Worm (Caenorhabditis elegans) whole organism, midembryonic: Measurements from ENCODE around the gene T12D8.5.

Source experiments
- T22C8.4 ChIP-seq: fragments of 200-800 bp; sonication (Bioruptor generic); IDR thresholded peaks from 2 replicates; pipeline ENCODE4 v1.3.6; 2022; ENCODE audit warnings: missing genetic modification characterization, missing compliant biosample characterization
- cog-1 ChIP-seq: sonication (generic microtip); optimal IDR thresholded peaks from 2 replicates; lab custom pipeline; 2016; ENCODE audit warnings: missing genetic modification characterization, missing compliant biosample characterization
- flt-1 ChIP-seq: fragments of 200-800 bp; sonication (Bioruptor generic); IDR thresholded peaks from 2 replicates; pipeline ENCODE4 v1.3.6; 2022; ENCODE audit warnings: missing genetic modification characterization, missing compliant biosample characterization
- klf-2 ChIP-seq: fragments of 200-800 bp; sonication (Bioruptor generic); conservative IDR thresholded peaks from 2 replicates; pipeline ENCODE4 v1.3.6; 2022; ENCODE audit warnings: missing genetic modification reagents, missing genetic modification characterization, missing compliant biosample characterization
- med-1 ChIP-seq: sonication (generic microtip); optimal IDR thresholded peaks from 2 replicates; lab custom pipeline; 2017; ENCODE audit warnings: missing genetic modification characterization, mild to moderate bottlenecking, missing compliant biosample characterization, antibody characterized with exemption, missing genetic modification reagents; ENCODE audit not compliant: insufficient read depth
- ref-1 ChIP-seq: fragments of 200-800 bp; sonication (Bioruptor generic); conservative IDR thresholded peaks from 2 replicates; pipeline ENCODE4 v1.3.6; 2022; ENCODE audit warnings: missing genetic modification reagents, missing genetic modification characterization, missing compliant biosample characterization
- tab-1 ChIP-seq: fragments of 200-800 bp; sonication (Bioruptor generic); IDR thresholded peaks from 2 replicates; pipeline ENCODE4 v1.3.6; 2022; ENCODE audit warnings: missing genetic modification characterization, missing compliant biosample characterization
- ztf-23 ChIP-seq: fragments of 200-800 bp; sonication (Bioruptor generic); IDR thresholded peaks from 2 replicates; pipeline ENCODE4 v1.3.6; 2022; ENCODE audit warnings: missing genetic modification reagents, missing genetic modification characterization, missing compliant biosample characterization
- ztf-29 ChIP-seq: fragments of 200-800 bp; sonication (Bioruptor generic); IDR thresholded peaks from 2 replicates; pipeline ENCODE4 v1.3.6; 2022; ENCODE audit warnings: missing genetic modification reagents, missing genetic modification characterization, missing compliant biosample characterization

Gene T12D8.5

DNA sequence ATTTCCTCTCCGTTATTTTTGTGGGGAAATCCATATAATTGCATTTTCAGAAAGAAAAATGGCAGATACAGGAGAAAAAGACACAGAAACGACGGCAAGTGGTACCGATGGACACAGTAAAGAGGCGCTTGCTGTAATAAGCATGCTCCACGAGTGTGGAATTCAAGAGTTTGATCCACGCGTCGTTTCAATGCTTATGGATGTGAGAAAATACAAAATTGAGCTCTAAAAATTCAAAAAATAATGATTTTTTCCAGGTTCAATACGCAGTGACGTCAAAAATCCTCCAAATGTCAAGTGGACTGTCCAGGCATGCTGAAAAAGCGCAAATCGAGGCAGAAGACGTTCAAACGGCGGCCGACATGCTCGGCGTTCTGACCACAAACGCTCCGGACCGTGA, 2.4 kb downstream of the T12D8.5 start, which contains the start of gene taf-9:
taf-9 (plus strand) TSS at position 51 of the 400 bp plus-strand sequence.
- TF ChIP-seq ztf-29 (GFP tag; lab: Robert Waterston, UW) = no peak
- TF ChIP-seq tab-1 = no peak
- TF ChIP-seq med-1 (GFP tag; lab: Kevin White, UChicago) = no peak
- no peak for TF ChIP-seq ref-1 (GFP tag; lab: Robert Waterston, UW)
- no peak for TF ChIP-seq flt-1 (GFP tag; lab: Robert Waterston, UW)
- no peak for TF ChIP-seq cog-1
- no peak for TF ChIP-seq klf-2 (GFP tag; lab: Robert Waterston, UW)
- TF ChIP-seq T22C8.4 (GFP tag; lab: Robert Waterston, UW) = no peak
- no peak for TF ChIP-seq ztf-23

DNA sequence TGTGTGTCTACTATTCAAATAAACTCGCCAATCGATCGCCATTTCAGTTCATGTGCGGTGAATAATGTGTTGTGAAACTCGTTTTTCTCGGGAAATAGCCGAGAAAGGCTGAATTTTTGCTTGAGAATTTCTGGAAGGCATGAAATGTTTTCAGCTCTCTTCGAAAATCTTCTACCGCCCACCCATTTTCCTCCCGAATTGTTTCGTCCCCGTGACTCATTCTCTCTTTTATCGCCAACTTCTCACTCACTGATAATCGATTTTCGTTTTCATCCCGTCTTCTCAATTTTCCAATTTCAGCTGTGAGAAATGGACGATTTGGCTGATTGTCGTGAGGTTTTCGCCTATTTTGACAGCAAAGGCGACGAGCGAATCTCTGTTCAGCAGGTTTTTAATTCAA, 3.6 kb downstream of the T12D8.5 start, which contains the start of gene mlc-5:
mlc-5 (plus strand) TSS at position 301 of the 400 bp plus-strand sequence.
- TF ChIP-seq med-1 (GFP tag; lab: Kevin White, UChicago) (no peak), flt-1 (GFP tag; lab: Robert Waterston, UW) (no peak), ref-1 (GFP tag; lab: Robert Waterston, UW) (no peak), klf-2 (GFP tag; lab: Robert Waterston, UW) (no peak), tab-1 (no peak), ztf-29 (GFP tag; lab: Robert Waterston, UW) (no peak), cog-1 (no peak), T22C8.4 (GFP tag; lab: Robert Waterston, UW) (no peak), ztf-23 (no peak)

- TF ChIP-seq ztf-23 = peak; percentile 59
- TF ChIP-seq ztf-29 (GFP tag; lab: Robert Waterston, UW) = no peak
- no peak for TF ChIP-seq med-1 (GFP tag; lab: Kevin White, UChicago)
- 0 out of 2 replicates have a peak, but pooled peaks have one; percentile 15 for TF ChIP-seq T22C8.4 (GFP tag; lab: Robert Waterston, UW)
- TF ChIP-seq ref-1 (GFP tag; lab: Robert Waterston, UW) = no peak
Observed at ce11 chrIII:13622268-13622667, 4.3 kb downstream of the T12D8.5 start, which contains the start of gene hip-1. Gene hip-1 (minus strand): TSS chrIII:13622492.

- TF ChIP-seq med-1 (GFP tag; lab: Kevin White, UChicago) = no peak
- TF ChIP-seq tab-1 = no peak
- no peak for TF ChIP-seq ref-1 (GFP tag; lab: Robert Waterston, UW)
- no peak for TF ChIP-seq ztf-23
- no peak for TF ChIP-seq flt-1 (GFP tag; lab: Robert Waterston, UW)
- TF ChIP-seq ztf-29 (GFP tag; lab: Robert Waterston, UW) = no peak
Observed at ce11 chrIII:13621717-13622116, 4.9 kb downstream of the T12D8.5 start.

DNA sequence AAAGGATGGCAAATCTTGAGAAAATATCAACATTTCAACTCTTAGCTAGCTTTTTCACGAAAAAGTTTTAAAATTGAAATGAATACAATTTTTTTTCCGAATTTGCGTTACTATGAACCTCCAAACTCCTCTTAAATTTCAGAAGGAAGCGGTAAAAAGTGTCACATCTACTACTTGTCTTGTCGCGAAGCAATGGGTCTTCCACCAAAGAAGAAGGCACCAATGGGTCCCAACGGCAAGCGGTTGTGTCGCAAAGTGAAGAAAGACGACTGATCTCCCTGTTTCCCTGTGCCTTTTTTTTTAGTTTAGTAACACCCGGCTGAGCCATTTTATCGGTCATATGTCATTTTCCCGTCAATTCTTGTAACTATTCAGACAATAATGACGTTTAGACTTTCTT, 5.6 kb downstream of the T12D8.5 start:
- TF ChIP-seq med-1 (GFP tag; lab: Kevin White, UChicago) (no peak), cog-1 (no peak), klf-2 (GFP tag; lab: Robert Waterston, UW) (no peak), ztf-29 (GFP tag; lab: Robert Waterston, UW) (no peak), flt-1 (GFP tag; lab: Robert Waterston, UW) (no peak), ref-1 (GFP tag; lab: Robert Waterston, UW) (no peak)

ce11 chrIII:13616793-13617192, 9.8 kb downstream of the T12D8.5 start, which contains the start of gene T12D8.9:
Gene T12D8.9 (plus strand): TSS chrIII:13617104.
- TF ChIP-seq tab-1 = no peak
- TF ChIP-seq med-1 (GFP tag; lab: Kevin White, UChicago) = no peak
- no peak for TF ChIP-seq ztf-29 (GFP tag; lab: Robert Waterston, UW)
- no peak for TF ChIP-seq ztf-23
- TF ChIP-seq flt-1 (GFP tag; lab: Robert Waterston, UW) = no peak
- TF ChIP-seq klf-2 (GFP tag; lab: Robert Waterston, UW) = no peak
- no peak for TF ChIP-seq cog-1
- TF ChIP-seq ref-1 (GFP tag; lab: Robert Waterston, UW) = no peak
- TF ChIP-seq T22C8.4 (GFP tag; lab: Robert Waterston, UW) = no peak

DNA sequence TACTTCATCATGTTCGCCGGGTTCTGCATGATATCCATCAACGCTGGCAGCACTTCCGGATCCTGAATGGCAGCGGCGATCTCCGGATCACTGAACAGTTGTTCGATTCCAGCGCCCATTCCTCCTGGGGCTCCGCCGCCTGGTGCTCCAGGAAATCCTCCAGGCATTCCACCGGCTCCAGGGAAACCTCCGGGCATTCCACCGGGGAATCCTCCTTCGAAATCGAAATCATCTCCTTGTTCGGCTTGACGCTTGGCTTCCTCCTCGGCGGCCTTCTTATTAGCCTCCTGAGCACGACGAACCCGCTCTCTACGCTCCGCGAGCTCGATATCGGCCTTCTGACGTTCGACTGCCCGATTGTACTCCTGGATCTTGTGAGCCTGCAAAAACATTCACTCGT, 11.1 kb downstream of the T12D8.5 start:
- TF ChIP-seq cog-1 = no peak
- no peak for TF ChIP-seq ztf-23
- TF ChIP-seq flt-1 (GFP tag; lab: Robert Waterston, UW) = 0 out of 2 replicates have a peak, but pooled peaks have one; percentile 10
- TF ChIP-seq med-1 (GFP tag; lab: Kevin White, UChicago) = no peak

ce11 chrIII:13614751-13615150, 11.8 kb downstream of the T12D8.5 start:
- no peak for TF ChIP-seq cog-1
- no peak for TF ChIP-seq klf-2 (GFP tag; lab: Robert Waterston, UW)
- no peak for TF ChIP-seq ztf-29 (GFP tag; lab: Robert Waterston, UW)
- TF ChIP-seq ztf-23 = no peak
- no peak for TF ChIP-seq ref-1 (GFP tag; lab: Robert Waterston, UW)
- no peak for TF ChIP-seq T22C8.4 (GFP tag; lab: Robert Waterston, UW)
- no peak for TF ChIP-seq med-1 (GFP tag; lab: Kevin White, UChicago)
- no peak for TF ChIP-seq tab-1
- TF ChIP-seq flt-1 (GFP tag; lab: Robert Waterston, UW) = no peak

DNA sequence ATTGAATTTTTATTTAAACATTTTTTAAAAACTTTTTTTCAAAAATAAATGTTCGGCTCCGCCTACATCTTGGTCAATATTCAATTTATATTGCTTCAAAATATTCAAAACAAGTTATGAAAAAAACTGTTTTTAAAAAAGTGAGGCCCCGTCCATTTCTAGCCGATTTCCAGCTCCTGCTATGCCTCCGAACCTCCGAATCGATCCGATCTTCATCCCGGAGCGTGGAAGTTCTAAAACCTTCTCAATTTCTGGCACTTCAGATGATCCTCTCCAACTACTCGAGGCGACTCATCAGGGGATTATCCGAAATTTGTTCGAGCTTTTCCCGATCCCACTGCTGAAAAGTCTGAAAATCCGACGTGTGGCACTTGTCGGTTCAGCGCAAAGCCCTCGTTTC, 12.4 kb downstream of the T12D8.5 start:
- TF ChIP-seq ztf-23 = no peak
- no peak for TF ChIP-seq tab-1

DNA sequence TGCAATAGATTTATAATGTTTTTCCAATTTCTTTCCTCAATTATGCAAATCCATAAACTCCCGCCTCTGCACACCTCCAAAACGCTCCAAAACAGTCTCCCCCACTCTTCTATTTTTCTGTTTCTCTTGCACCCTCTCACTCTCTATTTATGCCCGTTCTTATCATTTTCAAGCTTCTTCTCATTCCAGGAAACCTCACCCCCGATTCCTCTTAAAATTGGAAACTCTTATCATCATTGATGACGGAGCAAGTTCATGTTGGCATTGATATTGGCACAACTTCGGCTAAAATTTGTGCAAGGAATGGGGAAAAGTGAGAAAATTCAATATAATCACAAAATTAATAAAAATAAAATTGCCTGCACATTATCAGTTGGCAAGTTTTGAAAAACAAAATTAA, 18.8 kb downstream of the T12D8.5 start, which contains the start of gene shpk-1:
shpk-1 (plus strand) TSS at position 188 of the 400 bp plus-strand sequence.
- TF ChIP-seq ref-1 (GFP tag; lab: Robert Waterston, UW) = no peak
- TF ChIP-seq med-1 (GFP tag; lab: Kevin White, UChicago) = no peak
- no peak for TF ChIP-seq cog-1
- no peak for TF ChIP-seq flt-1 (GFP tag; lab: Robert Waterston, UW)
- no peak for TF ChIP-seq klf-2 (GFP tag; lab: Robert Waterston, UW)
- TF ChIP-seq ztf-23 = no peak
- no peak for TF ChIP-seq T22C8.4 (GFP tag; lab: Robert Waterston, UW)
- TF ChIP-seq ztf-29 (GFP tag; lab: Robert Waterston, UW) = no peak
- TF ChIP-seq tab-1 = no peak
